Worm (Caenorhabditis elegans) whole organism, L2 larva: ENCODE results near the gene F55B11.7.

ENCODE experiments used
- R02D3.7 ChIP-seq: fragments of 150-350 bp; optimal IDR thresholded peaks from 2 replicates; lab custom pipeline; 2014; ENCODE audit warnings: missing biosample characterization, missing genetic modification characterization
- egl-27 ChIP-seq: sonication (generic microtip); optimal IDR thresholded peaks from 3 replicates; lab custom pipeline; 2017; ENCODE audit warnings: missing biosample characterization, missing genetic modification reagents, missing genetic modification characterization
- mab-5 ChIP-seq: fragments of 150-350 bp; optimal IDR thresholded peaks from 2 replicates; lab custom pipeline; 2014; ENCODE audit warnings: missing biosample characterization, missing genetic modification characterization
- mdl-1 ChIP-seq, 2 experiments: fragments of 150-350 bp in 1 of 2; sonication (generic microtip) in 1 of 2; optimal IDR thresholded peaks; 2 replicates each; lab custom pipeline; 2017; ENCODE audit warnings: missing biosample characterization in 2 of 2, missing genetic modification characterization in 2 of 2
- nhr-12 ChIP-seq: fragments of 150-350 bp; optimal IDR thresholded peaks from 2 replicates; lab custom pipeline; 2014; ENCODE audit warnings: missing biosample characterization, missing genetic modification characterization
- nhr-23 ChIP-seq: fragments of 150-350 bp; optimal IDR thresholded peaks from 2 replicates; lab custom pipeline; 2014; ENCODE audit warnings: missing biosample characterization, missing genetic modification reagents, missing genetic modification characterization
- peb-1 ChIP-seq: fragments of 150-350 bp; optimal IDR thresholded peaks from 2 replicates; lab custom pipeline; 2014; ENCODE audit warnings: missing biosample characterization, missing genetic modification characterization
- skn-1 ChIP-seq: sonication (generic microtip); optimal IDR thresholded peaks from 2 replicates; lab custom pipeline; 2017; ENCODE audit warnings: missing biosample characterization, missing genetic modification characterization

- TF ChIP-seq peb-1 (tag; lab: Kevin White, UChicago) (no peak), mab-5 (tag; lab: Kevin White, UChicago) (no peak), skn-1 (no peak), mdl-1 (tag; optimal IDR thresholded peaks at IDR 0.05; lab: Kevin White, UChicago) (no peak), R02D3.7 (tag; lab: Kevin White, UChicago) (no peak), nhr-23 (tag; lab: Kevin White, UChicago) (no peak), egl-27 (tag; lab: Kevin White, UChicago) (no peak), nhr-12 (no peak)
Measured at ce11 chrIV:14391268-14391667, 30.6 kb downstream of the F55B11.7 start.
